Fruit fly (Drosophila melanogaster) whole organism: Measurements from ENCODE around the gene AMPdeam.

Experiments
- psq ChIP-seq: fragments of >200 bp; optimal IDR thresholded peaks from 2 replicates; lab custom pipeline; 2017
- usp ChIP-seq: fragments of >200 bp; optimal IDR thresholded peaks from 2 replicates; lab custom pipeline; 2017; ENCODE audit warnings: missing biosample characterization, missing genetic modification characterization, mixed read lengths

dm6 chrX:13792463-13792862 lies 53.2 kb downstream of the AMPdeam start:
- no peak for TF ChIP-seq usp (GFP tag; lab: Kevin White, UChicago)
- TF ChIP-seq psq: no peak
